Fruit fly (Drosophila melanogaster): ENCODE measurements around the gene CG18223.

The CG18223 gene

dm6 chr3L:18890283-18891175 is 29.6 kb downstream of the CG18223 start, which contains the start of gene CG3961 (continued):
- peak; percentile 99 for TF ChIP-seq CG7839 (tag; optimal IDR thresholded peaks at IDR 0.05)
- peak; percentile 96 for TF ChIP-seq Fer1 (GFP tag; optimal IDR thresholded peaks at IDR 0.05)
- peak; percentile 90; the same call in 1 of the 3 replicates for TF ChIP-seq CG3726 (GFP tag; IDR thresholded peaks at IDR 0.05)
- peak; percentile 100 for TF ChIP-seq nmo (GFP tag; optimal IDR thresholded peaks at IDR 0.05)
- TF ChIP-seq peb (GFP tag; IDR thresholded peaks at IDR 0.05), result peak; percentile 94
- TF ChIP-seq HHEX (GFP tag; optimal IDR thresholded peaks at IDR 0.05), result peak; percentile 96
- peak; percentile 83 for TF ChIP-seq CG9609 (GFP tag; optimal IDR thresholded peaks at IDR 0.05)
- TF ChIP-seq CG1603 (tag; optimal IDR thresholded peaks at IDR 0.05), result peak; percentile 90
- peak; percentile 63 for TF ChIP-seq CG1792 (GFP tag; optimal IDR thresholded peaks at IDR 0.05)
- TF ChIP-seq zfh1 (GFP tag; IDR thresholded peaks at IDR 0.05), result peak; percentile 85
- TF ChIP-seq CG9215 (GFP tag; IDR thresholded peaks at IDR 0.05), result peak; percentile 91
- peak; percentile 91 for TF ChIP-seq slou (GFP tag; optimal IDR thresholded peaks at IDR 0.05)
- peak; percentile 98 for TF ChIP-seq dmrt11E (tag; optimal IDR thresholded peaks at IDR 0.05)
- TF ChIP-seq CG2129 (GFP tag; IDR thresholded peaks at IDR 0.05; ENCODE audit: partially characterized antibody), result no peak
- TF ChIP-seq org-1 (GFP tag; optimal IDR thresholded peaks at IDR 0.05), result peak; percentile 99
- TF ChIP-seq btn (GFP tag; optimal IDR thresholded peaks at IDR 0.05), result peak; percentile 49
- TF ChIP-seq Ssrp (tag; optimal IDR thresholded peaks at IDR 0.05), result peak; percentile 99
- peak; percentile 94 for TF ChIP-seq dysf (GFP tag; IDR thresholded peaks at IDR 0.05)
- TF ChIP-seq gcm2 (GFP tag; optimal IDR thresholded peaks at IDR 0.05), result peak; percentile 79
- TF ChIP-seq CG7786 (GFP tag; optimal IDR thresholded peaks at IDR 0.05), result peak; percentile 82
- peak; percentile 68 for TF ChIP-seq disco-r (GFP tag; optimal IDR thresholded peaks at IDR 0.05)
- TF ChIP-seq Nf-YC (tag; optimal IDR thresholded peaks at IDR 0.05), result peak; percentile 89
- peak in 1 of 2 experiments; percentile 71 for TF ChIP-seq tll (GFP tag; optimal IDR thresholded peaks at IDR 0.05)
- peak; percentile 8; the same call in 1 of the 3 replicates for TF ChIP-seq CG34224 (GFP tag; IDR thresholded peaks at IDR 0.05; ENCODE audit: partially characterized antibody)
- peak; percentile 72 for TF ChIP-seq CG12071 (GFP tag; optimal IDR thresholded peaks at IDR 0.05)
- peak; percentile 89 for TF ChIP-seq Atf6 (GFP tag; IDR thresholded peaks at IDR 0.05)
- no peak for TF ChIP-seq Lpt (GFP tag; optimal IDR thresholded peaks at IDR 0.05)
- peak; percentile 82; the same call in 1 of the 2 replicates for TF ChIP-seq Rfx (GFP tag; IDR thresholded peaks at IDR 0.05)
- TF ChIP-seq cad (GFP tag; optimal IDR thresholded peaks at IDR 0.05), result no peak
- TF ChIP-seq stc (GFP tag; IDR thresholded peaks at IDR 0.05), result peak; percentile 92
- TF ChIP-seq sim (GFP tag; IDR thresholded peaks at IDR 0.05), result peak; percentile 80; the same call in 1 of the 2 replicates
- peak in 1 of 2 experiments; percentile 96 for TF ChIP-seq Hr78 (GFP tag; optimal IDR thresholded peaks at IDR 0.05)
- peak; percentile 81 for TF ChIP-seq Gug (GFP tag; IDR thresholded peaks at IDR 0.05)
- 0 out of 3 replicates have a peak, but pooled peaks have one; percentile 63 for TF ChIP-seq otp (GFP tag; IDR thresholded peaks at IDR 0.05)
- peak; percentile 73 for TF ChIP-seq repo (GFP tag; optimal IDR thresholded peaks at IDR 0.05)
- TF ChIP-seq Dip2 (GFP tag; IDR thresholded peaks at IDR 0.05), result no peak; the same call in 1 of the 2 replicates
- TF ChIP-seq Ravus (GFP tag; IDR thresholded peaks at IDR 0.05), result peak; percentile 71
- no peak for TF ChIP-seq HLH4C (GFP tag; IDR thresholded peaks at IDR 0.05; ENCODE audit: partially characterized antibody)
- peak; percentile 97 for TF ChIP-seq sqz (GFP tag; optimal IDR thresholded peaks at IDR 0.05)
- TF ChIP-seq mirr (GFP tag; optimal IDR thresholded peaks at IDR 0.05), result peak; percentile 67
- peak; percentile 19 for TF ChIP-seq Kr (GFP tag; optimal IDR thresholded peaks at IDR 0.05)
- peak; percentile 78 for TF ChIP-seq MTF-1 (GFP tag; optimal IDR thresholded peaks at IDR 0.05; ENCODE audit: borderline replicate concordance)
- TF ChIP-seq CG17385 (GFP tag; optimal IDR thresholded peaks at IDR 0.05), result peak; percentile 96
- TF ChIP-seq CG43689 (GFP tag; IDR thresholded peaks at IDR 0.05), result no peak; the same call in 1 of the 2 replicates
- peak; percentile 93 for TF ChIP-seq CG10431 (GFP tag; optimal IDR thresholded peaks at IDR 0.05)
- TF ChIP-seq CG8478 (optimal IDR thresholded peaks at IDR 0.05), result no peak
- TF ChIP-seq CG1529 (GFP tag; optimal IDR thresholded peaks at IDR 0.05), result peak; percentile 99
- no peak for TF ChIP-seq Elba2 (GFP tag; optimal IDR thresholded peaks at IDR 0.05)
